Fruit fly (Drosophila melanogaster): ENCODE measurements around the gene CG9109.

Gene CG9109

dm6 chr2L:6022793-6023192, 11.4 kb downstream of the CG9109 start (continued):
- TF ChIP-seq Hey (tag; optimal IDR thresholded peaks at IDR 0.05): no peak
- TF ChIP-seq CG4404 (GFP tag; IDR thresholded peaks at IDR 0.05): peak; percentile 68
- TF ChIP-seq Antp (GFP tag; optimal IDR thresholded peaks at IDR 0.05): no peak
- peak; percentile 13 for TF ChIP-seq dmrt11E (tag; optimal IDR thresholded peaks at IDR 0.05)
- TF ChIP-seq gsb (GFP tag; IDR thresholded peaks at IDR 0.05): no peak
- 0 out of 3 replicates have a peak, but pooled peaks have one; percentile 9 for TF ChIP-seq dysf (GFP tag; IDR thresholded peaks at IDR 0.05)
- TF ChIP-seq Lim3 (GFP tag; IDR thresholded peaks at IDR 0.05): no peak
- no peak for TF ChIP-seq ATbp (GFP tag; optimal IDR thresholded peaks at IDR 0.05)
- TF ChIP-seq ac (GFP tag; optimal IDR thresholded peaks at IDR 0.05): no peak
- TF ChIP-seq CG7839 (tag; optimal IDR thresholded peaks at IDR 0.05): peak; percentile 42
- TF ChIP-seq CG17361 (GFP tag; IDR thresholded peaks at IDR 0.05): peak; percentile 61
- peak; percentile 25 for TF ChIP-seq Blimp-1 (GFP tag; optimal IDR thresholded peaks at IDR 0.05)
- TF ChIP-seq sna (GFP tag; IDR thresholded peaks at IDR 0.05; ENCODE audit: partially characterized antibody): no peak

dm6 chr2L:6020535-6020934, 13.7 kb downstream of the CG9109 start, which contains the start of gene CG13996:
Gene CG13996, plus strand, starts transcription at chr2L:6020835.
- TF ChIP-seq pros (GFP tag; optimal IDR thresholded peaks at IDR 0.05): no peak
- TF ChIP-seq Asciz (GFP tag; optimal IDR thresholded peaks at IDR 0.05): no peak
- TF ChIP-seq ewg (GFP tag; optimal IDR thresholded peaks at IDR 0.05): no peak
- TF ChIP-seq Sry-δ (GFP tag; optimal IDR thresholded peaks at IDR 0.05): no peak
- TF ChIP-seq CG15073 (GFP tag; optimal IDR thresholded peaks at IDR 0.05): no peak
- no peak for TF ChIP-seq E2f1 (GFP tag; IDR thresholded peaks at IDR 0.05)
- no peak for TF ChIP-seq ind (GFP tag; optimal IDR thresholded peaks at IDR 0.05)
- no peak for TF ChIP-seq sug (tag; optimal IDR thresholded peaks at IDR 0.05)
- no peak for TF ChIP-seq CrebB (tag; optimal IDR thresholded peaks at IDR 0.05)
- no peak for TF ChIP-seq CG7745 (tag; optimal IDR thresholded peaks at IDR 0.05)
- TF ChIP-seq CG10147 (GFP tag; optimal IDR thresholded peaks at IDR 0.05): no peak
- no peak for TF ChIP-seq zen (tag; optimal IDR thresholded peaks at IDR 0.05)
- TF ChIP-seq mirr (GFP tag; optimal IDR thresholded peaks at IDR 0.05): no peak
- no peak for TF ChIP-seq CG7271 (tag; optimal IDR thresholded peaks at IDR 0.05)
- no peak for TF ChIP-seq grn (GFP tag; optimal IDR thresholded peaks at IDR 0.05)

dm6 chr2L:6019352-6020131, 14.7 kb downstream of the CG9109 start, which contains the start of gene H2.0:
Gene H2.0, minus strand, starts transcription at chr2L:6019402.
- peak in 1 of 3 experiments; percentile 65 for TF ChIP-seq lola (GFP tag; optimal IDR thresholded peaks at IDR 0.05)
- no peak for TF ChIP-seq jigr1 (GFP tag; IDR thresholded peaks at IDR 0.05)
- peak; percentile 79 for TF ChIP-seq Deaf1 (tag; optimal IDR thresholded peaks at IDR 0.05)
- TF ChIP-seq CG8478 (optimal IDR thresholded peaks at IDR 0.05): peak; percentile 62
- TF ChIP-seq aop (GFP tag; IDR thresholded peaks at IDR 0.05): peak; percentile 73; the same call in 1 of the 2 replicates
- TF ChIP-seq CG16815 (GFP tag; optimal IDR thresholded peaks at IDR 0.05): peak; percentile 44
- TF ChIP-seq fd102C (GFP tag; optimal IDR thresholded peaks at IDR 0.05): peak; percentile 3
- TF ChIP-seq ara (GFP tag; IDR thresholded peaks at IDR 0.05): 0 out of 2 replicates have a peak, but pooled peaks have one; percentile 26
- peak in 1 of 2 experiments; percentile 23 for TF ChIP-seq dpn (GFP tag; optimal IDR thresholded peaks at IDR 0.05)
- TF ChIP-seq CG6689 (GFP tag; IDR thresholded peaks at IDR 0.05): peak; percentile 31; the same call in 1 of the 2 replicates
- TF ChIP-seq D (optimal IDR thresholded peaks at IDR 0.05): no peak
- peak; percentile 46 for TF ChIP-seq D (GFP tag; optimal IDR thresholded peaks at IDR 0.05)
- peak; percentile 27 for TF ChIP-seq CG10267 (tag; optimal IDR thresholded peaks at IDR 0.05)
- 0 out of 2 replicates have a peak, but pooled peaks have one; percentile 11 for TF ChIP-seq danr (GFP tag; IDR thresholded peaks at IDR 0.05)
- no peak for TF ChIP-seq Elba2 (GFP tag; optimal IDR thresholded peaks at IDR 0.05)
- TF ChIP-seq oc (tag; optimal IDR thresholded peaks at IDR 0.05): peak; percentile 6
- peak; percentile 53 for TF ChIP-seq Awh (GFP tag; IDR thresholded peaks at IDR 0.05)
- TF ChIP-seq Vsx1 (GFP tag; optimal IDR thresholded peaks at IDR 0.05): peak; percentile 50
- TF ChIP-seq shn (GFP tag; optimal IDR thresholded peaks at IDR 0.05): peak; percentile 11
- peak; percentile 22 for TF ChIP-seq lilli (GFP tag; optimal IDR thresholded peaks at IDR 0.05)
